Worm (Caenorhabditis elegans) whole organism, L2 larva: ENCODE results near the gene F21C10.6.

ENCODE experiments used
- nhr-11 ChIP-seq: fragments of 150-350 bp; optimal IDR thresholded peaks from 2 replicates; lab custom pipeline; 2014; ENCODE audit warnings: missing biosample characterization, missing genetic modification characterization
- nhr-237 ChIP-seq: fragments of 150-350 bp; optimal IDR thresholded peaks from 2 replicates; lab custom pipeline; 2014; ENCODE audit warnings: missing biosample characterization, missing genetic modification characterization
- peb-1 ChIP-seq: fragments of 150-350 bp; optimal IDR thresholded peaks from 2 replicates; lab custom pipeline; 2014; ENCODE audit warnings: missing biosample characterization, missing genetic modification characterization

ce11 chrV:9128562-9128961 lies 4.3 kb downstream of the F21C10.6 start:
- TF ChIP-seq nhr-11, result no peak
- TF ChIP-seq peb-1 (tag; lab: Kevin White, UChicago), result no peak
- no peak for TF ChIP-seq nhr-237 (tag; lab: Kevin White, UChicago)
